Worm (Caenorhabditis elegans): ENCODE data around the gene Y46G5A.36.
A peak's percentile ranks its signal among the peaks of the same experiment; 100 is the strongest.

Y46G5A.36 gene

DNA sequence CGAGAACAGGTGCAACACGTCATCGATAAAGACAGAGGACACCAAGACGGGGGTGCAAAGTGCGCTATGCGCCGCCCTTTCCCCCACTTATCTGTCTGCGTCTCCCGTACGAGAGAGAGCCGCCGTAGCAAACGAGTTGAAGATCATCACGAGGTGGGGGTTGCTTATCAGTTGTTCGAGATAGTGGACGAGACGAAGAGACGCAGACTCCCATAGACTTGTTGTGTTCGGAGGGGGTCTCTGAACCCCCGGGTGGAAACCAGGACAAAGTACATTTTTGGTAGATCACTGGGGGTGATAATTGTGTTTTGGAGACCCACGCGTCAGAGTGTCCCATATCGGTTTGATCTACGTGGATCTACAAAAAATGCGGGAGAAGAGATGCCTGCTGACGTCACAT is 24.7 kb upstream of the Y46G5A.36 start:
- TF ChIP-seq K12H6.12 (tag; optimal IDR thresholded peaks at IDR 0.05) (peak; percentile 66), ztf-6 (GFP tag; IDR thresholded peaks at IDR 0.05) (peak; percentile 78), nhr-90 (tag; optimal IDR thresholded peaks at IDR 0.05) (peak; percentile 75), ets-4 (GFP tag; optimal IDR thresholded peaks at IDR 0.05) (peak; percentile 92), F49E8.2 (tag; optimal IDR thresholded peaks at IDR 0.05; ENCODE audit: insufficient read depth) (no peak), Y79H2A.3 (GFP tag; conservative IDR thresholded peaks at IDR 0.05) (no peak), F52B5.7 (tag; optimal IDR thresholded peaks at IDR 0.05) (peak; percentile 56), hrde-1 (tag; optimal IDR thresholded peaks at IDR 0.05; ENCODE audit: borderline replicate concordance) (no peak), lin-54 (GFP tag; optimal IDR thresholded peaks at IDR 0.05) (peak; percentile 61), ztf-22 (GFP tag; optimal IDR thresholded peaks at IDR 0.05) (peak; percentile 86), hlh-26 (GFP tag; conservative IDR thresholded peaks at IDR 0.05) (no peak), F33H1.4 (GFP tag; IDR thresholded peaks at IDR 0.05) (no peak), ccch-3 (GFP tag; optimal IDR thresholded peaks at IDR 0.05) (no peak), madf-10 (tag; optimal IDR thresholded peaks at IDR 0.05) (peak; percentile 48), rpc-1 (optimal IDR thresholded peaks at IDR 0.05) (no peak), rpc-1 (tag; optimal IDR thresholded peaks at IDR 0.05) (no peak), mcd-1 (GFP tag; IDR thresholded peaks at IDR 0.05) (peak; percentile 78), F55B11.4 (tag; optimal IDR thresholded peaks at IDR 0.05; ENCODE audit: borderline replicate concordance, insufficient read depth) (no peak), let-607 (tag; optimal IDR thresholded peaks at IDR 0.05) (peak in 1 of 2 experiments; percentile 72), F37B4.10 (GFP tag; IDR thresholded peaks at IDR 0.05) (0 out of 2 replicates have a peak, but pooled peaks have one; percentile 10), zim-3 (tag; optimal IDR thresholded peaks at IDR 0.05) (no peak), die-1 (tag; optimal IDR thresholded peaks at IDR 0.05) (peak; percentile 32), chd-7 (tag; optimal IDR thresholded peaks at IDR 0.05) (peak; percentile 84), madf-3 (GFP tag; IDR thresholded peaks at IDR 0.05) (0 out of 2 replicates have a peak, but pooled peaks have one; percentile 5), F22D6.2 (tag; optimal IDR thresholded peaks at IDR 0.05) (peak; percentile 58), him-1 (tag; optimal IDR thresholded peaks at IDR 0.05) (no peak), lag-1 (GFP tag; IDR thresholded peaks at IDR 0.05) (no peak), tbp1 (GFP tag; optimal IDR thresholded peaks at IDR 0.05) (peak; percentile 67), B0261.1 (tag; optimal IDR thresholded peaks at IDR 0.05) (no peak), C17E4.6 (GFP tag; IDR thresholded peaks at IDR 0.05) (no peak), egl-18 (GFP tag; IDR thresholded peaks at IDR 0.05) (no peak), Y95B8A.8 (GFP tag; IDR thresholded peaks at IDR 0.05) (no peak), Y67H2A.10 (GFP tag; conservative IDR thresholded peaks at IDR 0.05) (no peak), lin-40 (tag; optimal IDR thresholded peaks at IDR 0.05) (peak; percentile 88), bed-1 (GFP tag; IDR thresholded peaks at IDR 0.05) (no peak), ztf-3 (GFP tag; optimal IDR thresholded peaks at IDR 0.05) (peak; percentile 62), hsf-1 (GFP tag; IDR thresholded peaks at IDR 0.05) (peak; percentile 42; the same call in 1 of the 2 replicates), rec-8 (tag; optimal IDR thresholded peaks at IDR 0.05) (no peak), cebp-1 (GFP tag; IDR thresholded peaks at IDR 0.05) (peak; percentile 52; the same call in 1 of the 2 replicates), cebp-1 (tag; optimal IDR thresholded peaks at IDR 0.05) (peak; percentile 87), repo-1 (tag; optimal IDR thresholded peaks at IDR 0.05) (peak; percentile 45), aptf-3 (GFP tag; IDR thresholded peaks at IDR 0.05) (no peak), ztf-26 (tag; optimal IDR thresholded peaks at IDR 0.05) (peak; percentile 89), atf-7 (tag; optimal IDR thresholded peaks at IDR 0.05) (peak; percentile 91), xnd-1 (tag; optimal IDR thresholded peaks at IDR 0.05) (no peak), snpc-4 (GFP tag; optimal IDR thresholded peaks at IDR 0.05) (no peak), snpc-4 (tag; optimal IDR thresholded peaks at IDR 0.05) (peak in 2 of 4 experiments; percentile 63 to 64), nfya-1 (tag; optimal IDR thresholded peaks at IDR 0.05; ENCODE audit: borderline replicate concordance, insufficient read depth) (no peak), attf-3 (GFP tag; conservative IDR thresholded peaks at IDR 0.05) (no peak)

Measured in whole organism, young adult.